Fruit fly (Drosophila melanogaster) whole organism, embryonic: Measurements from ENCODE around the gene CG14252.

Source experiments
- Bgb ChIP-seq: fragments of 200-800 bp; sonication (Bioruptor generic); IDR thresholded peaks from 2 replicates; pipeline ENCODE4 v1.3.6; 2022; ENCODE audit warnings: missing biosample characterization, missing genetic modification characterization; ENCODE audit not compliant: partially characterized antibody
- Blimp-1 ChIP-seq: fragments of 200-800 bp; sonication (Bioruptor generic); optimal IDR thresholded peaks from 3 replicates; lab custom pipeline; 2018; ENCODE audit warnings: missing biosample characterization, missing genetic modification characterization, mild to moderate bottlenecking, moderate library complexity, missing genetic modification reagents
- CG10147 ChIP-seq: fragments of 200-800 bp; sonication (Bioruptor generic); optimal IDR thresholded peaks from 2 replicates; lab custom pipeline; 2019; ENCODE audit warnings: missing biosample characterization, mild to moderate bottlenecking, missing genetic modification characterization, moderate library complexity
- CG10267 ChIP-seq: fragments of 200-800 bp; sonication (Bioruptor generic); optimal IDR thresholded peaks from 2 replicates; lab custom pipeline; 2018; ENCODE audit warnings: missing biosample characterization, mild to moderate bottlenecking, missing genetic modification characterization, moderate library complexity
- CG10565 ChIP-seq: fragments of 200-800 bp; sonication (Bioruptor generic); optimal IDR thresholded peaks from 3 replicates; lab custom pipeline; 2016; ENCODE audit warnings: missing biosample characterization, mild to moderate bottlenecking, missing genetic modification characterization
- CG11456 ChIP-seq: fragments of 200-800 bp; sonication (Bioruptor generic); IDR thresholded peaks from 3 replicates; pipeline ENCODE4 v1.3.6; 2022; ENCODE audit warnings: missing biosample characterization, missing genetic modification characterization
- CG11696 ChIP-seq: fragments of 200-800 bp; sonication (Bioruptor generic); IDR thresholded peaks from 2 replicates; pipeline ENCODE4 v1.3.6; 2022; ENCODE audit warnings: missing biosample characterization, missing genetic modification characterization
- CG12391 ChIP-seq: fragments of 200-800 bp; sonication (Bioruptor generic); optimal IDR thresholded peaks from 3 replicates; lab custom pipeline; 2018; ENCODE audit warnings: missing biosample characterization, mild to moderate bottlenecking, missing genetic modification characterization, moderate library complexity
- CG13296 ChIP-seq: fragments of 200-800 bp; sonication (Bioruptor generic); optimal IDR thresholded peaks from 3 replicates; lab custom pipeline; 2018; ENCODE audit warnings: missing biosample characterization, mild to moderate bottlenecking, missing genetic modification characterization
- CG13624 ChIP-seq: fragments of 200-800 bp; sonication (Bioruptor generic); optimal IDR thresholded peaks from 2 replicates; lab custom pipeline; 2016; ENCODE audit warnings: missing biosample characterization, missing genetic modification characterization
- CG13775 ChIP-seq: fragments of 200-800 bp; sonication (Bioruptor generic); optimal IDR thresholded peaks from 3 replicates; lab custom pipeline; 2017; ENCODE audit warnings: missing biosample characterization, mild to moderate bottlenecking, missing genetic modification characterization
- CG15601 ChIP-seq: fragments of 200-800 bp; sonication (Bioruptor generic); optimal IDR thresholded peaks from 3 replicates; lab custom pipeline; 2019; ENCODE audit warnings: missing biosample characterization, mild to moderate bottlenecking, missing genetic modification characterization, moderate library complexity
- CG16813 ChIP-seq: fragments of 200-800 bp; sonication (Bioruptor generic); IDR thresholded peaks from 3 replicates; pipeline ENCODE4 v1.3.6; 2022; ENCODE audit warnings: missing biosample characterization, missing genetic modification characterization; ENCODE audit not compliant: partially characterized antibody
- CG32772 ChIP-seq: fragments of 200-800 bp; sonication (Bioruptor generic); IDR thresholded peaks from 2 replicates; pipeline ENCODE4 v1.3.6; 2022; ENCODE audit warnings: missing biosample characterization, missing genetic modification characterization
- CG34224 ChIP-seq: fragments of 200-800 bp; sonication (Bioruptor generic); IDR thresholded peaks from 3 replicates; pipeline ENCODE4 v1.3.6; 2022; ENCODE audit warnings: missing biosample characterization, missing genetic modification characterization; ENCODE audit not compliant: partially characterized antibody
- CG5953 ChIP-seq: fragments of 200-800 bp; sonication (Bioruptor generic); IDR thresholded peaks from 2 replicates; pipeline ENCODE4 v1.3.6; 2022; ENCODE audit warnings: missing biosample characterization, missing genetic modification characterization
- CrebB ChIP-seq: fragments of 200-800 bp; sonication (Bioruptor generic); optimal IDR thresholded peaks from 3 replicates; lab custom pipeline; 2018; ENCODE audit warnings: missing biosample characterization, mild to moderate bottlenecking, missing genetic modification characterization
- Dek ChIP-seq: fragments of 200-800 bp; sonication (Bioruptor generic); optimal IDR thresholded peaks from 3 replicates; lab custom pipeline; 2019; ENCODE audit warnings: missing biosample characterization, mild to moderate bottlenecking, missing genetic modification characterization, moderate library complexity
- Drgx ChIP-seq: fragments of 200-800 bp; sonication (Bioruptor generic); IDR thresholded peaks from 2 replicates; pipeline ENCODE4 v1.3.6; 2022; ENCODE audit warnings: missing biosample characterization, missing genetic modification characterization
- GATAe ChIP-seq: fragments of 200-800 bp; sonication (Bioruptor generic); conservative IDR thresholded peaks from 2 replicates; pipeline ENCODE4 v1.3.6; 2022; ENCODE audit warnings: missing biosample characterization, missing genetic modification characterization
- Hr3 ChIP-seq: fragments of 200-800 bp; sonication (Bioruptor generic); optimal IDR thresholded peaks from 3 replicates; lab custom pipeline; 2016; ENCODE audit warnings: missing biosample characterization, missing genetic modification characterization
- Poxn ChIP-seq: fragments of 200-800 bp; sonication (Bioruptor generic); IDR thresholded peaks from 2 replicates; pipeline ENCODE4 v1.3.6; 2022; ENCODE audit warnings: missing biosample characterization, missing genetic modification characterization
- Side ChIP-seq: fragments of 200-800 bp; sonication (Bioruptor generic); optimal IDR thresholded peaks from 2 replicates; lab custom pipeline; 2016; ENCODE audit warnings: missing biosample characterization, missing genetic modification characterization
- Stat92E ChIP-seq, 3 experiments: fragments of >200 bp in 2 of 3; fragments of 200-800 bp in 1 of 3; sonication (Bioruptor generic) in 1 of 3; optimal IDR thresholded peaks; 2 replicates each; lab custom pipeline; 2017 to 2019; ENCODE audit warnings: missing biosample characterization in 3 of 3, missing genetic modification characterization in 3 of 3, mild to moderate bottlenecking in 1 of 3, moderate library complexity in 1 of 3
- ato ChIP-seq: fragments of 200-800 bp; sonication (Bioruptor generic); IDR thresholded peaks from 2 replicates; pipeline ENCODE4 v1.3.6; 2022; ENCODE audit warnings: missing biosample characterization, missing genetic modification characterization; ENCODE audit not compliant: partially characterized antibody
- cato ChIP-seq: fragments of 200-800 bp; sonication (Bioruptor generic); optimal IDR thresholded peaks from 2 replicates; lab custom pipeline; 2016; ENCODE audit warnings: missing biosample characterization, missing genetic modification characterization, borderline replicate concordance
- crol ChIP-seq: fragments of 200-800 bp; sonication (Bioruptor generic); IDR thresholded peaks from 2 replicates; pipeline ENCODE4 v1.3.6; 2022; ENCODE audit warnings: missing biosample characterization, missing genetic modification characterization
- fd64A ChIP-seq: fragments of 200-800 bp; sonication (Bioruptor generic); optimal IDR thresholded peaks from 3 replicates; lab custom pipeline; 2018; ENCODE audit warnings: missing biosample characterization, mild to moderate bottlenecking, missing genetic modification characterization
- fu2 ChIP-seq: fragments of 200-800 bp; sonication (Bioruptor generic); optimal IDR thresholded peaks from 2 replicates; lab custom pipeline; 2016; ENCODE audit warnings: missing biosample characterization, missing genetic modification characterization
- grau ChIP-seq: fragments of 200-800 bp; optimal IDR thresholded peaks from 3 replicates; lab custom pipeline; 2019; ENCODE audit warnings: missing biosample characterization, mild to moderate bottlenecking, missing genetic modification characterization, moderate library complexity
- ham ChIP-seq: fragments of 200-800 bp; sonication (Bioruptor generic); IDR thresholded peaks from 2 replicates; pipeline ENCODE4 v1.3.6; 2022; ENCODE audit warnings: missing biosample characterization, missing genetic modification characterization
- hbn ChIP-seq: fragments of 200-800 bp; sonication (Bioruptor generic); IDR thresholded peaks from 2 replicates; pipeline ENCODE4 v1.3.6; 2022; ENCODE audit warnings: missing biosample characterization, missing genetic modification characterization; ENCODE audit not compliant: partially characterized antibody
- lilli ChIP-seq: fragments of 200-800 bp; sonication (Bioruptor generic); optimal IDR thresholded peaks from 3 replicates; lab custom pipeline; 2016; ENCODE audit warnings: missing biosample characterization, missing genetic modification characterization
- luna ChIP-seq: fragments of 200-800 bp; sonication (Bioruptor generic); optimal IDR thresholded peaks from 2 replicates; lab custom pipeline; 2016; ENCODE audit warnings: missing biosample characterization, missing genetic modification characterization
- mam ChIP-seq: fragments of 200-800 bp; sonication (Bioruptor generic); optimal IDR thresholded peaks from 3 replicates; lab custom pipeline; 2016; ENCODE audit warnings: missing biosample characterization, missing genetic modification characterization
- mld ChIP-seq: fragments of 200-800 bp; sonication (Bioruptor generic); IDR thresholded peaks from 3 replicates; pipeline ENCODE4 v1.3.6; 2022; ENCODE audit warnings: missing biosample characterization, missing genetic modification characterization; ENCODE audit not compliant: partially characterized antibody
- nau ChIP-seq: fragments of 200-800 bp; sonication (Bioruptor generic); optimal IDR thresholded peaks from 3 replicates; lab custom pipeline; 2017; ENCODE audit warnings: missing biosample characterization, mild to moderate bottlenecking, missing genetic modification characterization, missing genetic modification reagents
- nom ChIP-seq: fragments of 200-800 bp; sonication (Bioruptor generic); optimal IDR thresholded peaks from 2 replicates; lab custom pipeline; 2017; ENCODE audit warnings: missing biosample characterization, missing genetic modification characterization, mild to moderate bottlenecking, moderate library complexity, missing genetic modification reagents
- pros ChIP-seq: fragments of 200-800 bp; sonication (Bioruptor generic); optimal IDR thresholded peaks from 3 replicates; lab custom pipeline; 2019; ENCODE audit warnings: missing biosample characterization, mild to moderate bottlenecking, missing genetic modification characterization, moderate library complexity
- schlank ChIP-seq: fragments of 200-800 bp; sonication (Bioruptor generic); optimal IDR thresholded peaks from 2 replicates; lab custom pipeline; 2018; ENCODE audit warnings: missing biosample characterization, mild to moderate bottlenecking, missing genetic modification characterization
- shn ChIP-seq: fragments of 200-800 bp; sonication (Bioruptor generic); optimal IDR thresholded peaks from 3 replicates; lab custom pipeline; 2016; ENCODE audit warnings: missing biosample characterization, missing genetic modification characterization
- slou ChIP-seq: fragments of 200-800 bp; sonication (Bioruptor generic); optimal IDR thresholded peaks from 3 replicates; lab custom pipeline; 2016; ENCODE audit warnings: missing biosample characterization, missing genetic modification characterization
- sna ChIP-seq: fragments of 200-800 bp; sonication (Bioruptor generic); IDR thresholded peaks from 2 replicates; pipeline ENCODE4 v1.3.6; 2022; ENCODE audit warnings: missing biosample characterization, missing genetic modification characterization; ENCODE audit not compliant: partially characterized antibody
- stc ChIP-seq: fragments of 200-800 bp; sonication (Bioruptor generic); IDR thresholded peaks from 2 replicates; pipeline ENCODE4 v1.3.6; 2022; ENCODE audit warnings: missing biosample characterization, missing genetic modification characterization
- tap ChIP-seq: fragments of 200-800 bp; optimal IDR thresholded peaks from 3 replicates; lab custom pipeline; 2019; ENCODE audit warnings: missing biosample characterization, mild to moderate bottlenecking, missing genetic modification characterization, moderate library complexity
- tna ChIP-seq: fragments of 200-800 bp; sonication (Bioruptor generic); IDR thresholded peaks from 2 replicates; pipeline ENCODE4 v1.3.6; 2022; ENCODE audit warnings: missing biosample characterization, missing genetic modification characterization; ENCODE audit not compliant: partially characterized antibody
- trem ChIP-seq: fragments of 200-800 bp; optimal IDR thresholded peaks from 3 replicates; lab custom pipeline; 2019; ENCODE audit warnings: missing biosample characterization, mild to moderate bottlenecking, missing genetic modification characterization, moderate library complexity
- zen2 ChIP-seq: fragments of 200-800 bp; sonication (Bioruptor generic); IDR thresholded peaks from 3 replicates; pipeline ENCODE4 v1.3.6; 2022; ENCODE audit warnings: missing biosample characterization, missing genetic modification characterization; ENCODE audit not compliant: partially characterized antibody
- zfh1 ChIP-seq: fragments of 200-800 bp; sonication (Bioruptor generic); IDR thresholded peaks from 3 replicates; pipeline ENCODE4 v1.3.6; 2022; ENCODE audit warnings: missing biosample characterization, missing genetic modification characterization

CG14252 gene

dm6 chr3R:26947296-26947880 lies 2.1 kb downstream of the CG14252 start, which contains the start of gene Spag1 (continued):
- peak in 1 of 3 experiments; percentile 83 for TF ChIP-seq Stat92E (GFP tag; optimal IDR thresholded peaks at IDR 0.05; lab: Kevin White, UChicago)
- peak; percentile 29 for TF ChIP-seq Dek
- TF ChIP-seq Side = no peak
- peak; percentile 86 for TF ChIP-seq CG16813 (GFP tag; lab: Robert Waterston, UW)
- TF ChIP-seq slou (GFP tag; lab: Kevin White, UChicago) = no peak
- TF ChIP-seq CG10267 (tag; lab: Kevin White, UChicago) = peak; percentile 28
- peak; percentile 40 for TF ChIP-seq tap (tag; lab: Kevin White, UChicago)
- no peak for TF ChIP-seq lilli
- no peak for TF ChIP-seq CG13624 (GFP tag; lab: Kevin White, UChicago)
- no peak for TF ChIP-seq zfh1 (GFP tag; lab: Robert Waterston, UW)
- TF ChIP-seq fu2 (GFP tag; lab: Kevin White, UChicago) = no peak
- TF ChIP-seq CG11456 (GFP tag; lab: Robert Waterston, UW) = no peak
- TF ChIP-seq Poxn (GFP tag; lab: Robert Waterston, UW) = no peak
- TF ChIP-seq CG5953 (GFP tag; lab: Robert Waterston, UW) = no peak
- no peak; the same call in 2 of the 3 replicates for TF ChIP-seq zen2 (GFP tag; lab: Robert Waterston, UW)
- TF ChIP-seq mam (GFP tag; lab: Kevin White, UChicago) = no peak
- peak; percentile 8 for TF ChIP-seq CG10147 (GFP tag; lab: Kevin White, UChicago)
- TF ChIP-seq hbn (GFP tag; lab: Robert Waterston, UW) = peak; percentile 43; the same call in 1 of the 2 replicates
- no peak for TF ChIP-seq luna (GFP tag; lab: Kevin White, UChicago)
- no peak for TF ChIP-seq fd64A (GFP tag; lab: Kevin White, UChicago)
- no peak for TF ChIP-seq CG32772
- no peak for TF ChIP-seq grau (tag; lab: Kevin White, UChicago)
- peak; percentile 7; the same call in 1 of the 2 replicates for TF ChIP-seq stc (GFP tag; lab: Robert Waterston, UW)
- TF ChIP-seq nom (GFP tag; lab: Kevin White, UChicago) = peak; percentile 96
- no peak for TF ChIP-seq CG11696 (GFP tag; lab: Robert Waterston, UW)
- peak; percentile 65 for TF ChIP-seq sna (GFP tag; lab: Robert Waterston, UW)
- TF ChIP-seq CG10565 (GFP tag; lab: Kevin White, UChicago) = no peak
- no peak for TF ChIP-seq ham (GFP tag; lab: Robert Waterston, UW)
- peak; percentile 87 for TF ChIP-seq Bgb (GFP tag; lab: Robert Waterston, UW)
- no peak for TF ChIP-seq Drgx
- TF ChIP-seq Blimp-1 = peak; percentile 4
- peak; percentile 57 for TF ChIP-seq CG12391 (tag; lab: Kevin White, UChicago)
- peak; percentile 73 for TF ChIP-seq tna (GFP tag; lab: Robert Waterston, UW)
- TF ChIP-seq CG15601 (tag; lab: Kevin White, UChicago) = peak; percentile 27
- TF ChIP-seq CrebB (tag; lab: Kevin White, UChicago) = no peak
- TF ChIP-seq nau (GFP tag; lab: Kevin White, UChicago) = peak; percentile 29
- no peak for TF ChIP-seq schlank (tag; lab: Kevin White, UChicago)
- TF ChIP-seq trem (tag; lab: Kevin White, UChicago) = peak; percentile 15
- peak; percentile 74; the same call in 1 of the 2 replicates for TF ChIP-seq ato (GFP tag; lab: Robert Waterston, UW)
- TF ChIP-seq CG13775 (GFP tag; lab: Kevin White, UChicago) = no peak
- no peak for TF ChIP-seq GATAe (GFP tag; lab: Robert Waterston, UW)
- TF ChIP-seq pros (GFP tag; lab: Kevin White, UChicago) = peak; percentile 71
- TF ChIP-seq mld (GFP tag; lab: Robert Waterston, UW) = peak; percentile 85
- no peak for TF ChIP-seq Hr3 (GFP tag; lab: Kevin White, UChicago)
- peak; percentile 82 for TF ChIP-seq CG34224 (GFP tag; lab: Robert Waterston, UW)
- peak; percentile 61; the same call in 1 of the 2 replicates for TF ChIP-seq crol (GFP tag; lab: Robert Waterston, UW)
- TF ChIP-seq cato (GFP tag; lab: Kevin White, UChicago) = no peak
- no peak for TF ChIP-seq shn (GFP tag; lab: Kevin White, UChicago)
- TF ChIP-seq CG13296 = peak; percentile 15
